Worm (Caenorhabditis elegans): Measurements from ENCODE around the gene vap-2.

vap-2 gene

DNA sequence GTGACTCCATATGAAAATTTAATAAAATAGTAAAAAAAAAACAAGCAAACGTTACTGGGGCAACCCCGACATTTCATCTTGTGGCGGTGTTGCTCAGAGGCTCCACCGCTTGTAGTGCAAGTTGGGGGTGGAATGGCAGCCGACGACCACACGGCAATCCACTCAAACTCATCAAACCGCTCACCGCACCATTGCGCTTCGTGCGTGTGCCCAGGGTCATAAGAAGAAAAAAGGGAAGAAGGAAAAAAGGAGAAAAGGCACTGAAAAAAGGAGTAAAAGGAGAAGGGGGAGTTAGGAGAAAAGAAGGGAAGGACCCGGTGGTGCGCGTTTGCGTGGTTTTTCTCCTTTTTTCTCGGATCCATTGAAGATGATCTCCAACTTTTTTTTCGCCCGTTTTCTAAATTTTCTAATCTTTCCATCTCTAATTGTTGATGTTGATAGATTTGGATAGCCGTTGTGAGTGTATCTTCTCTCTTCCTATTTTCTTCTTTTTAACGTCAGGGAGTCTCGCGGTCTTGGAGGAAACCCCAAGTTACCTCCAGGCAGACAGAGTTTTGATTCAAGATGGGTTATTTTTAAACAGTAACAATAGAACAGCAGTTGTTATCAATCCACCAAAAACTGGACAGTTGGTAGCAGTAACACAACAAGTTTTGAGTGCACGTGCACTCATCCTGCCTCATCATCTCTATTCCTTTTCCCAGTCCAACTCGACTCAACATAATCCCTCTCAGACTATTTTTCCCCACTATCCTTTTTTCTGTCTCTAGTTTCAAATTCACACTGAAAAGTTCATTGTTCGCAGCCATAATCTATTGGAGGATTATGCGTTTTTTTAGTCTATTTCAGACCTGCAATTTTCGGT lies 23.8 kb downstream of the vap-2 start:
- TF ChIP-seq unc-62 (GFP tag; optimal IDR thresholded peaks at IDR 0.05): no peak

DNA sequence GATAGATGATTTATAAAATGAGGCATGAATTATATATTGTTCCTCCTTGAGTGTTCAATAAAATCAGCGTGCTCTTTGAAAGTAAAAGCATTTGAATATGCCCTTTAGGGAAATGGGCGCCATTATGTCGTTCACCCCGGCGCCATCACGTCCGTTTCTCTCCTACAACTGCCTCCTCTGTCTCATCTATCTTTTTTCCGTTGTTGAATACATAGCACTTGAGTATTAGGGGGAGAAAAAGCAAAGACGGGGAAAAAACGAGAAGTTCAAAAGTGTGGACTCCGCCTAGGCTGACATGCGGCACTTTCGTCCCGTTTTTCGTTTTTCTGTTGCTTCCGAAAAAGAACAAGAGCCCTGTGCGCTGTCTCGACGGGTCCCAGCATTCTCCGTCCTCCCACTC lies 24.7 kb downstream of the vap-2 start:
- no peak for TF ChIP-seq unc-62 (GFP tag; optimal IDR thresholded peaks at IDR 0.05)

DNA sequence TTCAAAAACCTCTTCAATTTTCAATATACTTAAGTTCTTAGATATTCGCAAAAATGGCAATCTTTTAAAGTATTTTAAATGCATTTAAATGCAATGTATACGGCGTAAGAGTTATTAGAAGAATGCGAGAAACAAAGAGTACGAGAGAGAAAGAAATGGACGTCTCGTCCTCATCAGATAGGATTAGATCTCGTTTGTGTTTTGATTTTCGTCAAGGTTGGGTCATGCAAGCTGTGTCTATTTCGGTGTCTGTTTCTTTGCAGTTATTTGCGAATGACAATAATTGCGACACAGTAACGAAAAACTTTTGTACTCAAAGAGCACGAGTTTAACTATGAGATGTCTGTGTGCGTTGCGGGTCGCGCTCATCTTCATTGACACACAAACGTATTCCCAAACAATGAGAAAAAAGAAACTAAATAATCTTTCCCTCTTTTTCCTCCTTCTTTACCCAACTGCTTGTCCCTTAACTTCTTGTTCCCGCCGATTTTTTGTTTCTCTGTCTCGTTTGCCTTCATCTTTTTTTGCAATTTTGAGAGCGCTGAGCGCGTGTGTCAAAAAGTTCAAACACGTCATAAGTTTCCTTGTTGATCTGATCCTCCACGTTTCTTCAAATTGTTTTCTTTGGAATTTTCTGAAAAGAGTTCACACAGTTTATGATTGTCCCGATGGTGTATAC lies 25.2 kb downstream of the vap-2 start:
- no peak for TF ChIP-seq unc-62 (GFP tag; optimal IDR thresholded peaks at IDR 0.05)

DNA sequence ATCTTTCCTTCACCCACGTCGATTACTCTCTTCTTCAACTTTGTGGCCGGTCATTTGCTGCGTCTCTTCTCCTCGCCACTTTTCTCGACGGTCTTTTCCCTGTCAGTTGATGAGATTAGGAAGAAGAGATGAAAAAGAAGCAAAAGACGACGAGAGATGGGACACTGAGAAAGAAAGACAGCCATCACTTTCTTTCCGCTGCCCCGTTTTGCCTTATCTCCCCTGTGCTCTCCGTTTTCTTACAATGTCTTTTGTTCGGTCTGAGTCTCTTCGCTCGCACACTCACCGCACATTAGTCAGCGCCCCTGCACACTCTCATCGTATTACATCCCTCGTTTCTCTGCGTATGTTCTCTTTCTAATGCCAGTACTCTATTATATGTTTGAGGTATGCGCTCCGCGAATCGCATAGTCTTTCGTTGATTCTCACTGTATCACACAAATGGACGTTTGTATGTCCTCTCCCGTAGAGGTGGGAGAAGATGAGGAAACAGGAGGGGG lies 26.2 kb downstream of the vap-2 start:
- TF ChIP-seq unc-62 (GFP tag; optimal IDR thresholded peaks at IDR 0.05): no peak

DNA sequence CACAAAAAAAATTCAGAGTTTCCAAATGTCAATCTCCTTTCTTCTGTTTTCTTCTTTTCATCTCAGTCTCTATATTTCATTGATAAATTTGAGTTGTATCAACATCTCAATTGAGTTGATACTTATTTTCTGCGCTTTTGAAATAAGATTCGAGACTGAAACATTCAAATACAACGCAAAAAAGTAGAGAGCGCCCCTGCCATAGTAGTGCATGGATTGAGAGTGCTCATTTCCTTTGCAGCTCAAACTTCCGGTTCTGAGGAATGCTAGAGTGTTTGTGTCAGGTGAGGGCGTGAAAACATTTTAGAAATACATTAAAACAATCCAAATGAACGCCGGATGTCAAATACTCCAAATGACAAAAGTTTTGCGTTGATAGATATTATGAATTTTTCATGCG lies 29.0 kb downstream of the vap-2 start:
- no peak for TF ChIP-seq unc-62 (GFP tag; optimal IDR thresholded peaks at IDR 0.05)

DNA sequence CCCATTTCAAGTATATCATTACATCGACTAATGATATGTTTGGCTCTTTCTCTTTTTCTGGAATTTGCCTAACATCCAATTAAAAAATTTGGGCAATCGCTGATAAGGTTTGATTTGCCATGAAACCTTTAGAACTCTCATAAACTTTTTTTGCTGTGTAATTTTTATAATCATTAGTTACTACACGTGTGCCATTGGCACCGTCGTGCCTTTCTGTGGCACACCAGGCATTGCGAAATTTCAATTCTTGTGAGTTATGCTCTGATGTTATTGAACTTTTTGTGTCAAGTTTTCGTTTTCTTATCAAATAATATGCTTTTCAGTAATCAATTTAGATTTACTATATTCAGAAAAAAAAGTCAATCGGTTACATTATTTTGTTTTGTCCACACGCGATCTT lies 31.4 kb downstream of the vap-2 start:
- no peak for TF ChIP-seq unc-62 (GFP tag; optimal IDR thresholded peaks at IDR 0.05)

DNA sequence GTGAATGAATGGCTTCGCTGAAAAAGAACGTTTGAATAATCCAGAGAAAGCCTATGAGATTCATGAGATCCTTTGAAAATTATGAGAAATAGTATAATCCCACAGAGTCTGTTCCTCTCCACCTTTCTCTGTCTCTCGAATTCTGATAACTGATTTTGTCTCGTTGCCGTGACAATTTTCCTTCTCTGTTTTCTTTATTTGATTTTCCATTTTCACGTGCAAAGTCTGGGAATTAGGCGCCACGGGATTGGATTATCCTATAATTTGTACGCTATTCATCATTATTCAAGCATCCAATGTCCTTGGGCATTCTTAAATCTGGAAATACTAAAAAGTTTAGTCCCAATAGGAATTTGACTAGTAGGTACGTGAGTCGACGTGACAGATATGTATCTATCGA lies 33.9 kb downstream of the vap-2 start:
- no peak for TF ChIP-seq unc-62 (GFP tag; optimal IDR thresholded peaks at IDR 0.05)

DNA sequence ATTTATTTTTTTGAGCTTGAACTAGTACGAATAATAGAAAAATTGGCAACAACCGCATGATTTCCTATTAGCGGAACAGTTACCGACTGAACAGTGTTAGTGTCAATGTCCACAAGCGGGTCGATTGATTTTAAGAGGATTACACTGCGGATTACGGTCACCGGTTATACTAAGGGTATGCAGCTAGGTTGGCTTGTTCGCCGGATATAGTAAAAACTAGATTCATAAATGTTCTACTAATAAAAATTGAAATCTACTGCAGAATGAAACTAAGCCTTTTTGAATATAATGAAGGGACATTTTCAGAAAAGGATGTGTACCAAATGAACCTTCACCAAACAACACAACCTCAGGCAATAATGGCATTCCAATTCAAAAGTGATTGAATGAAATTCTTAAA lies 34.7 kb downstream of the vap-2 start, which contains the start of gene R07A4.4:
TSS of gene R07A4.4 (minus strand) at position 101 of the 400 bp plus-strand sequence.
- no peak for TF ChIP-seq unc-62 (GFP tag; optimal IDR thresholded peaks at IDR 0.05)

DNA sequence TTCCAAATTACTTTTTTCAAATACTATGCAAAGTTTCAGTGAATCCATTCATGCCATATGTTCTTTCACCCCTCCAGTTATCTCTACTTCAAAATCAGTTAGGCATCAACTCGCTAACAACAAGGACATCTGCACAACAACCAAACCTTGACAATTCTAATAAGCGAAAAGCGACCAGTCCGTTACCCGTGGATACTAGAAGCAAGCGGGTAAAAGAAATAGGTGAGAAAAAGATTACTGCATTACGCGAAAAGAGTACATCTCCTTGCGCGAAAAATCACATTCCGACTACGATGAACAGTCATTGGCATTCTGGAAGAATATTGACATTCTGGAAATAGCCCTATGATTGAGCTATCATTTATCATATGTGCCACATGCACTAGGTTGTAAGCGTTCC lies 36.1 kb downstream of the vap-2 start:
- TF ChIP-seq unc-62 (GFP tag; optimal IDR thresholded peaks at IDR 0.05): no peak

DNA sequence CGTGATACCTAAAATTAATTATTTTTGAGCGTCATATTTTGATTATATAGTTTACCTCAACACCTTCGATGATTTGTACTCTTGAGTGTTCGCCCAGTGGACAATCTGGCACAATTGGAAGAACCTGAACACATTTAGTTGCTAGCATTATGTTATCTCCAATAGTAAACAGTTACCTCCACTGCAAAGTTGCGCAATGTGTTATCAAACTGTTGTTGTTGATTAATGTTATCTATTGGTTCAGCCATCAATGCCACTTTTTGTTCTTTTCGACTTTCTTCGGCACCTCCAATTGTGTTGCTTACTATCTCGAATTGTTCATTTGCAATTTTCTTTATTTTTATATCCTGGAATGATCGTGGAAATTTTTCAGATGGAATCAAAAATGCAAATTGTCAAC lies 37.8 kb downstream of the vap-2 start:
- no peak for TF ChIP-seq unc-62 (GFP tag; optimal IDR thresholded peaks at IDR 0.05)

DNA sequence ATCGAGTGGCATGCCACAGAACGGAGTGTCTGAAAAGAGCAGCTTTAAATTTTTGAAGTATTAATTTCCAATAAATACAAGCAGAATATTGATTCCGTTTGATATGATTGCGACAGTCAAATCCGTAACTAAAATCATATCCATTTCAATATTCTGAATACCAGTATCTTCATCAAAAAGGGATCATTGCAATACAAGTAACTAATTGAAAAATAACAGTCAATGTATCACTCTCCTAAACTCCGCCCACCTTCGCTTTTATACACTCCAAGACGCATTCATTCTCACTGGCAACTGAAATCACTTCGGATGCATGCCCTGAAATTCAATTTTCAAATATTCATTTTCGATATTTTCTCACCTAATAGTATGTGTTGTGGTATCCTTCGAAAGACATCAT lies 38.9 kb downstream of the vap-2 start, which contains the start of gene R07A4.3:
TSS of gene R07A4.3 (plus strand) at position 301 of the 400 bp plus-strand sequence.
- no peak for TF ChIP-seq unc-62 (GFP tag; optimal IDR thresholded peaks at IDR 0.05)

DNA sequence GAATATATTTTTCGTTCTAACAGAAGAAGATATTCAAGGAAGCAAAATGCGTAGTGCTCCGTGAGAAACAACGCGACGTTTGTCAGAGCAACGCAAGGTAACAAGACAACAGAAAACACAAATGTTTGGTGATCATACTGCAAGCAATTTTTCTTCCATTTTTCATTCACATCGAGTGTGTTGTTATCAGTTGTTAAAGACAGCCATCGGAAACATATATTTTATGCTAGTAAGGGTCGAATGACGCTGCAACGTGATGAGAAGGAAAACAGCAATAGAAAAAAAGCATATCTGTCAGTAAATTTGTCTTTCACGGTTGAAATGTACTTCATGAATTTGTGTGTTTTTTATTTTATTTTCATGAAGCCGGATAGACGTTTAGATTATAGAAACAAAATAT lies 44.2 kb downstream of the vap-2 start:
- TF ChIP-seq unc-62 (GFP tag; optimal IDR thresholded peaks at IDR 0.05): no peak

DNA sequence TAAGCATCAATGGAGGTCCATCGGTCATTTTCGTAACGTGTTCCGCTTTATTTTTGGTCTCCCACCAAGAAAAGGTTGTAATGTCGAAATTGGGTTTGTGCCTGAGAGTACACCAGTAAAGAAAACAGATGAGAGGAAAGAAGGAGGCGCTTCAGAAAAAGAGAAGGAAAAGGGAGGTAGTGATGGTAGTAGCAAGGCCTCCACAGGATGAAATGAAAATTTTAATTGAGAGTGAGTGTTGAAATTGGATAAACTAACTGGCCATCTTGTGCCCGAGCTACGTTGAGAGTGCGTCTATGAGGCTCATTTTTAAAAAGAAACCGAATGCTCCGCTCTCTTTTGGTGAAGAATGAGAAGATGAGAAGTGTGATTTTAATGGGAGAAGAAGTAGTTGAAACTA lies 45.9 kb downstream of the vap-2 start, which contains the start of gene R07A4.2:
TSS of gene R07A4.2 (minus strand) at position 101 of the 400 bp plus-strand sequence.
- TF ChIP-seq unc-62 (GFP tag; optimal IDR thresholded peaks at IDR 0.05): no peak
